Fruit fly (Drosophila melanogaster): Measurements from ENCODE around the gene CG5235.

- no peak for TF ChIP-seq Snoo (tag; optimal IDR thresholded peaks at IDR 0.05)
- TF ChIP-seq D1 (tag; optimal IDR thresholded peaks at IDR 0.05), result no peak
- no peak for TF ChIP-seq CG17806 (tag; optimal IDR thresholded peaks at IDR 0.05)
- no peak for TF ChIP-seq EcR (GFP tag; optimal IDR thresholded peaks at IDR 0.05)
- no peak for TF ChIP-seq CG4496 (GFP tag; IDR thresholded peaks at IDR 0.05)
- TF ChIP-seq CG8159 (tag; optimal IDR thresholded peaks at IDR 0.05), result no peak
- TF ChIP-seq Pif1B (GFP tag; optimal IDR thresholded peaks at IDR 0.05), result no peak
- TF ChIP-seq CG34367 (tag; optimal IDR thresholded peaks at IDR 0.05), result no peak
- TF ChIP-seq Pif1A (GFP tag; optimal IDR thresholded peaks at IDR 0.05), result no peak
Observed at dm6 chr3L:16100059-16100458, 9.9 kb upstream of the CG5235 start, which contains the start of gene IleRS-m.

All from whole organism, pupa.